Worm (Caenorhabditis elegans): Measurements from ENCODE around the gene Y59A8B.24.

DNA sequence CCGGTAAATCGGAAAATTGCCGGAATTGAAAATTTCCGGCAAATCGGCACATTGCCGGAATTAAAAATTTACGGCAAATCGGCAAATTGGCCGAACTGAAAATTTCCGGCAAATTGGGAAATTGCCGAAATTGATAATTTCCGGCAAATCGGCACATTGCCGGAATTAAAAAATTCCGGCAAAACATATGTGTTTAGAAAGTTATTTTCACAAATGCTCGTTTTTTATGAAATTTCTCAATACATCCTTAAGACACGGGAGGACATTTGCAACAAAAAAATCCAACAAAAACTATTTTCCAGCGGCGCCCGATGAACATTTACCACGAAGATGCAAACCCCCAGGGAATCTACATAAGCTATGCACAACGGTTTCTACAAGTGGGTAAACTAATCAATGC, 33.0 kb upstream of the Y59A8B.24 start, which contains the start of gene C06H5.8:
- TF ChIP-seq ref-2 (tag; optimal IDR thresholded peaks at IDR 0.05) (no peak), unc-55 (GFP tag; optimal IDR thresholded peaks at IDR 0.05) (no peak)
